Fruit fly (Drosophila melanogaster) whole organism, wandering third instar larva: Measurements from ENCODE around the gene CG34355.

Experiments used
- Abd-B ChIP-seq: fragments of >200 bp; optimal IDR thresholded peaks from 2 replicates; lab custom pipeline; 2017; ENCODE audit warnings: missing biosample characterization, missing genetic modification characterization
- CG32264 ChIP-seq: fragments of 200-800 bp; sonication (Bioruptor generic); optimal IDR thresholded peaks from 2 replicates; lab custom pipeline; 2016; ENCODE audit warnings: missing biosample characterization, missing genetic modification characterization
- CG9705 ChIP-seq: fragments of 200-800 bp; sonication (Bioruptor generic); optimal IDR thresholded peaks from 2 replicates; lab custom pipeline; 2018; ENCODE audit warnings: missing biosample characterization, mild to moderate bottlenecking, missing genetic modification characterization
- CrebA ChIP-seq: fragments of 200-800 bp; sonication (Bioruptor generic); optimal IDR thresholded peaks from 2 replicates; lab custom pipeline; 2016; ENCODE audit warnings: missing biosample characterization, mild to moderate bottlenecking, missing genetic modification characterization, borderline replicate concordance
- Dfd ChIP-seq: fragments of >200 bp; optimal IDR thresholded peaks from 2 replicates; lab custom pipeline; 2017; ENCODE audit warnings: missing biosample characterization, missing genetic modification characterization
- Dif ChIP-seq: fragments of 200-275, 200-300 bp; sonication (Bioruptor generic); optimal IDR thresholded peaks from 2 replicates; lab custom pipeline; 2018; ENCODE audit warnings: missing biosample characterization, missing genetic modification characterization; ENCODE audit not compliant: partially characterized antibody
- GATAd ChIP-seq: sonication (Bioruptor generic); optimal IDR thresholded peaks from 2 replicates; lab custom pipeline; 2016; ENCODE audit warnings: missing biosample characterization, missing genetic modification characterization
- HLH106 ChIP-seq: fragments of 200-800 bp; optimal IDR thresholded peaks from 3 replicates; lab custom pipeline; 2019; ENCODE audit warnings: missing biosample characterization, mild to moderate bottlenecking, missing genetic modification characterization, moderate library complexity
- Hnf4 ChIP-seq: fragments of 200-800 bp; sonication (Bioruptor generic); optimal IDR thresholded peaks from 2 replicates; lab custom pipeline; 2016; ENCODE audit warnings: missing biosample characterization, mild to moderate bottlenecking, missing genetic modification characterization
- Hr78 ChIP-seq: fragments of >200 bp; optimal IDR thresholded peaks from 2 replicates; lab custom pipeline; 2017; ENCODE audit warnings: missing biosample characterization, missing genetic modification characterization
- Hr83 ChIP-seq: fragments of 200-300 bp; sonication (Bioruptor generic); optimal IDR thresholded peaks from 2 replicates; lab custom pipeline; 2016; ENCODE audit warnings: missing biosample characterization, mild to moderate bottlenecking, missing genetic modification characterization, moderate library complexity; ENCODE audit not compliant: poor library complexity, severe bottlenecking
- Jra ChIP-seq: sonication (Bioruptor generic); optimal IDR thresholded peaks from 2 replicates; lab custom pipeline; 2016; ENCODE audit warnings: missing biosample characterization, missing genetic modification characterization
- Mio ChIP-seq: sonication (Bioruptor generic); optimal IDR thresholded peaks from 2 replicates; lab custom pipeline; 2016; ENCODE audit warnings: missing biosample characterization, missing genetic modification characterization
- Myc ChIP-seq: fragments of >200 bp; optimal IDR thresholded peaks from 2 replicates; lab custom pipeline; 2017
- N ChIP-seq: fragments of >200 bp; optimal IDR thresholded peaks from 2 replicates; lab custom pipeline; 2018; ENCODE audit warnings: missing biosample characterization, missing external identifiers, missing genetic modification characterization
- OdsH ChIP-seq: fragments of 200-800 bp; sonication (Bioruptor generic); optimal IDR thresholded peaks from 2 replicates; lab custom pipeline; 2016; ENCODE audit warnings: missing biosample characterization, mild to moderate bottlenecking, missing genetic modification characterization
- Rel ChIP-seq, 2 experiments: fragments of 200-800 bp; sonication (Bioruptor generic) in 1 of 2; optimal IDR thresholded peaks; 2 replicates in 1 of 2; 3 replicates in 1 of 2; lab custom pipeline; 2016 to 2019; ENCODE audit warnings: mild to moderate bottlenecking in 2 of 2, missing biosample characterization in 2 of 2, missing genetic modification characterization in 2 of 2, moderate library complexity in 1 of 2
- Sp1 ChIP-seq: fragments of 200-800 bp; sonication (Bioruptor generic); optimal IDR thresholded peaks from 3 replicates; lab custom pipeline; 2019; ENCODE audit warnings: missing biosample characterization, mild to moderate bottlenecking, missing genetic modification characterization, moderate library complexity
- Vsx2 ChIP-seq: fragments of 200-300, 225-300 bp; sonication (Bioruptor generic); optimal IDR thresholded peaks from 2 replicates; lab custom pipeline; 2018; ENCODE audit warnings: missing biosample characterization, missing genetic modification characterization; ENCODE audit not compliant: partially characterized antibody
- br ChIP-seq: fragments of 200-800 bp; sonication (Bioruptor generic); optimal IDR thresholded peaks from 2 replicates; lab custom pipeline; 2016; ENCODE audit warnings: missing biosample characterization, missing genetic modification characterization
- brk ChIP-seq: fragments of 200-800 bp; sonication (Bioruptor generic); optimal IDR thresholded peaks from 2 replicates; lab custom pipeline; 2016; ENCODE audit warnings: missing biosample characterization, mild to moderate bottlenecking, missing genetic modification characterization
- dl ChIP-seq, 2 experiments: fragments of 175-275, 200-275 bp in 1 of 2; fragments of 200-275 bp in 1 of 2; sonication (Bioruptor generic); optimal IDR thresholded peaks; lab custom pipeline; 2018; ENCODE audit warnings: mild to moderate bottlenecking in 2 of 2, missing biosample characterization in 2 of 2, missing genetic modification characterization in 2 of 2, moderate library complexity in 2 of 2; ENCODE audit not compliant: partially characterized antibody in 2 of 2, insufficient read depth in 1 of 2
- dmrt93B ChIP-seq: fragments of 200-800 bp; sonication (Bioruptor generic); optimal IDR thresholded peaks from 2 replicates; lab custom pipeline; 2018; ENCODE audit warnings: missing biosample characterization, mild to moderate bottlenecking, missing genetic modification characterization
- dsf ChIP-seq: sonication (Bioruptor generic); optimal IDR thresholded peaks from 2 replicates; lab custom pipeline; 2016; ENCODE audit warnings: missing biosample characterization, missing genetic modification characterization, borderline replicate concordance
- ey ChIP-seq: fragments of 200-800 bp; sonication (Bioruptor generic); optimal IDR thresholded peaks from 2 replicates; lab custom pipeline; 2016; ENCODE audit warnings: missing biosample characterization, missing genetic modification characterization
- foxo ChIP-seq, 2 experiments: fragments of 200-800 bp; sonication (Bioruptor generic); optimal IDR thresholded peaks; 2 replicates in 1 of 2; 3 replicates in 1 of 2; lab custom pipeline; 2016 to 2017; ENCODE audit warnings: missing biosample characterization in 2 of 2, missing genetic modification characterization in 2 of 2
- fru ChIP-seq: fragments of 200-800 bp; sonication (Bioruptor generic); optimal IDR thresholded peaks from 3 replicates; lab custom pipeline; 2016; ENCODE audit warnings: missing biosample characterization, mild to moderate bottlenecking, missing genetic modification characterization
- h ChIP-seq: fragments of 200-800 bp; sonication (Bioruptor generic); optimal IDR thresholded peaks from 3 replicates; lab custom pipeline; 2016; ENCODE audit warnings: missing biosample characterization, mild to moderate bottlenecking, missing genetic modification characterization
- jim ChIP-seq: fragments of 175-275, 200-325 bp; sonication (Bioruptor generic); optimal IDR thresholded peaks from 2 replicates; lab custom pipeline; 2016; ENCODE audit warnings: missing biosample characterization, mild to moderate bottlenecking, missing genetic modification characterization
- lola ChIP-seq: fragments of >200 bp; optimal IDR thresholded peaks from 2 replicates; lab custom pipeline; 2017; ENCODE audit warnings: missing biosample characterization, missing genetic modification characterization
- pan ChIP-seq: fragments of >200 bp; optimal IDR thresholded peaks from 2 replicates; lab custom pipeline; 2017
- psq ChIP-seq: fragments of 200-800 bp; sonication (Bioruptor generic); optimal IDR thresholded peaks from 3 replicates; lab custom pipeline; 2017; ENCODE audit warnings: missing biosample characterization, mild to moderate bottlenecking, missing genetic modification characterization, moderate library complexity
- rgr ChIP-seq: fragments of 200-800 bp; sonication (Bioruptor generic); optimal IDR thresholded peaks from 3 replicates; lab custom pipeline; 2016; ENCODE audit warnings: missing biosample characterization, mild to moderate bottlenecking, missing genetic modification characterization
- sage ChIP-seq: fragments of 200-800 bp; sonication (Bioruptor generic); optimal IDR thresholded peaks from 2 replicates; lab custom pipeline; 2016; ENCODE audit warnings: missing biosample characterization, mild to moderate bottlenecking, missing genetic modification characterization
- sv ChIP-seq: fragments of 200-800 bp; sonication (Bioruptor generic); optimal IDR thresholded peaks from 3 replicates; lab custom pipeline; 2016; ENCODE audit warnings: missing biosample characterization, missing genetic modification characterization
- tai ChIP-seq: sonication (Bioruptor generic); optimal IDR thresholded peaks from 2 replicates; lab custom pipeline; 2016; ENCODE audit warnings: missing biosample characterization, missing genetic modification characterization
- usp ChIP-seq: fragments of >200 bp; optimal IDR thresholded peaks from 2 replicates; lab custom pipeline; 2017; ENCODE audit warnings: missing biosample characterization, missing genetic modification characterization
- woc ChIP-seq: sonication (Bioruptor generic); optimal IDR thresholded peaks from 2 replicates; lab custom pipeline; 2016; ENCODE audit warnings: missing biosample characterization, mild to moderate bottlenecking, missing genetic modification characterization

The CG34355 gene

DNA sequence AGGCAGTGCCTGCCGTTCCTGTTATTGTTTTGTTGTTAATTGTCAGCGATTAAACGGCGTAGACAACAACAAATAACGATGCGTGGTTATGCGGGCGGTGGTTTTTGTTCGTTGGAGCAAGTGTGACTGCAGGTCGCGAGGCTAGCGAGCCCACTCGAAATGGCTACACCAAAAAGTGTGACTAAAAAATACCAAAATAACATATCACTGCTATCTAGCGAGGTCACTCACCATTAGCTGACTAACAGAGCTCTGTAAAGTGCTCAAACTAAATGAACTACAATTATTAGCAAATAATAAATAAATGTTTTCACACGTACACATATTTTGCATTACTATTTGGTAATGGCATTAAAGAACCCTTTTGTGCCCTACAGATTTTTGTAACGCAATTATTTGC lies 86.3 kb downstream of the CG34355 start, which contains the start of gene Pli:
TSS of gene Pli (minus strand) at position 131 of the 400 bp plus-strand sequence.
- peak; percentile 9 for TF ChIP-seq Jra (GFP tag; lab: Kevin White, UChicago)
- peak; percentile 58 for TF ChIP-seq fru (GFP tag; lab: Kevin White, UChicago)
- TF ChIP-seq Dif (GFP tag; lab: Kevin White, UChicago): peak; percentile 62
- TF ChIP-seq Dfd (GFP tag; lab: Kevin White, UChicago): no peak
- TF ChIP-seq rgr (GFP tag; lab: Kevin White, UChicago): peak; percentile 32
- TF ChIP-seq HLH106 (tag; lab: Kevin White, UChicago): peak; percentile 35
- no peak for TF ChIP-seq dsf (GFP tag; lab: Kevin White, UChicago)
- TF ChIP-seq Sp1 (GFP tag; lab: Kevin White, UChicago): peak; percentile 58
- peak; percentile 8 for TF ChIP-seq Hnf4
- TF ChIP-seq ey: no peak
- peak; percentile 43 for TF ChIP-seq Hr83 (GFP tag; lab: Kevin White, UChicago)
- TF ChIP-seq lola (GFP tag; lab: Kevin White, UChicago): no peak
- TF ChIP-seq GATAd: no peak
- TF ChIP-seq CG32264 (GFP tag; lab: Kevin White, UChicago): no peak
- TF ChIP-seq h (GFP tag; lab: Kevin White, UChicago): peak; percentile 42
- no peak for TF ChIP-seq Rel (GFP tag; optimal IDR thresholded peaks at IDR 0.05; lab: Kevin White, UChicago)
- TF ChIP-seq Rel (tag; optimal IDR thresholded peaks at IDR 0.05; lab: Kevin White, UChicago): peak; percentile 78
- TF ChIP-seq dl (GFP tag; optimal IDR thresholded peaks at IDR 0.05; lab: Kevin White, UChicago; ENCODE audit: insufficient read depth in 1 of 2, partially characterized antibody in 2 of 2): no peak
- TF ChIP-seq CG9705 (GFP tag; lab: Kevin White, UChicago): peak; percentile 10
- TF ChIP-seq dmrt93B: no peak

dm6 chr3R:23890886-23891285 lies 87.2 kb downstream of the CG34355 start, which contains the start of gene TfIIA-S:
Gene TfIIA-S, minus strand, starts transcription at chr3R:23891060.
- TF ChIP-seq CG32264 (GFP tag; lab: Kevin White, UChicago) (peak; percentile 10), br (peak; percentile 79), woc (GFP tag; lab: Kevin White, UChicago) (no peak), rgr (GFP tag; lab: Kevin White, UChicago) (peak; percentile 87), Rel (GFP tag; optimal IDR thresholded peaks at IDR 0.05; lab: Kevin White, UChicago) (no peak), Rel (tag; optimal IDR thresholded peaks at IDR 0.05; lab: Kevin White, UChicago) (peak; percentile 69), h (GFP tag; lab: Kevin White, UChicago) (peak; percentile 83), Myc (lab: Kevin White, UChicago) (no peak), Jra (GFP tag; lab: Kevin White, UChicago) (peak; percentile 57), foxo (GFP tag; optimal IDR thresholded peaks at IDR 0.05; lab: Kevin White, UChicago) (peak in 1 of 2 experiments; percentile 88), jim (GFP tag; lab: Kevin White, UChicago) (no peak), sage (GFP tag; lab: Kevin White, UChicago) (no peak), CG9705 (GFP tag; lab: Kevin White, UChicago) (peak; percentile 77), HLH106 (tag; lab: Kevin White, UChicago) (peak; percentile 71), sv (peak; percentile 78), tai (GFP tag; lab: Kevin White, UChicago) (no peak), Hnf4 (no peak), lola (GFP tag; lab: Kevin White, UChicago) (no peak), Hr78 (GFP tag; lab: Kevin White, UChicago) (no peak), Dif (GFP tag; lab: Kevin White, UChicago) (peak; percentile 62), dmrt93B (peak; percentile 58), ey (peak; percentile 75), pan (lab: Kevin White, UChicago) (no peak), OdsH (GFP tag; lab: Kevin White, UChicago) (peak; percentile 66), GATAd (peak; percentile 45), CrebA (GFP tag; lab: Kevin White, UChicago) (no peak), Sp1 (GFP tag; lab: Kevin White, UChicago) (peak; percentile 61), Dfd (GFP tag; lab: Kevin White, UChicago) (no peak), psq (GFP tag; lab: Kevin White, UChicago) (peak; percentile 58), dsf (GFP tag; lab: Kevin White, UChicago) (no peak), Mio (peak; percentile 44), dl (GFP tag; optimal IDR thresholded peaks at IDR 0.05; lab: Kevin White, UChicago; ENCODE audit: insufficient read depth in 1 of 2, partially characterized antibody in 2 of 2) (no peak), Hr83 (GFP tag; lab: Kevin White, UChicago) (peak; percentile 95), Vsx2 (no peak), Abd-B (GFP tag; lab: Kevin White, UChicago) (no peak), brk (GFP tag; lab: Kevin White, UChicago) (no peak), usp (GFP tag; lab: Kevin White, UChicago) (no peak), N (no peak), fru (GFP tag; lab: Kevin White, UChicago) (peak; percentile 72)
